Fruit fly (Drosophila melanogaster): ENCODE data around the gene Rpn7.

The Rpn7 gene

DNA sequence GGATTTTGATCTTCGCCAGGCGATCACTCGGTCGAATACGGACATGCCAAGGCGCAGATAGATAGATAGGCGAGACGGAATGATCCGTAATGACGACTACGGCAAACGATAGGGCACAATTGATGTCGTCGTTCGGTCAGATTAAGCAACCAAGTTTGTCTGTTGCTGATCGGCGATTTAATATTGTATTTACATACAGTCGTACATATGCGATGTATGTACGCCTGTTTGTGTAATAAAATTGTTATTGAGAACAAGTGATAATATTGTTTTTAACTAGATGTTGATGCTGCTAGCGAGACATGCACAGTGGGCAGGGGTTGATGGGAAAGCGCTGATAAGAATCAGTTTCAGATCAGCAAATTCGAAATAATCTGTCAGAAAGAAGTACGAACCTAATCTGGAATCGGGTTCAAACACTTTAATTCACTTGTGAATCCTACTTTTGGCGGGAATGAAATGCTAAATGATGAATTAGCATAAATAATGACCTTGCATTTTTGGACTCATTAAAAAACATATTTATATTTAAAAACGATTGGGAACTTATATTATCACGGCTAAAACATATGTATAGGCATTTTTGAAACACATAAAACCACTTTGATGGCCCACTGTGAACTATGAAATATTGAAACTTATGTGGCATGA, 6.4 kb downstream of the Rpn7 start (continued):
- no peak for TF ChIP-seq pan (optimal IDR thresholded peaks at IDR 0.05)
- TF ChIP-seq pan (GFP tag; optimal IDR thresholded peaks at IDR 0.05 in 1 of 2, IDR thresholded peaks at IDR 0.05 in 1 of 2) = no peak
- peak; percentile 46 for TF ChIP-seq gem (tag; optimal IDR thresholded peaks at IDR 0.05)
- peak; percentile 6 for TF ChIP-seq CG16815 (GFP tag; optimal IDR thresholded peaks at IDR 0.05)
- no peak for TF ChIP-seq CG16813 (GFP tag; IDR thresholded peaks at IDR 0.05; ENCODE audit: partially characterized antibody)
- TF ChIP-seq CG2120 (GFP tag; optimal IDR thresholded peaks at IDR 0.05) = peak; percentile 4
- no peak for TF ChIP-seq peb (GFP tag; IDR thresholded peaks at IDR 0.05)
- TF ChIP-seq CG8281 (tag; optimal IDR thresholded peaks at IDR 0.05) = no peak
- no peak for TF ChIP-seq hkb (optimal IDR thresholded peaks at IDR 0.05)
- TF ChIP-seq hkb (GFP tag; IDR thresholded peaks at IDR 0.05) = 0 out of 2 replicates have a peak, but pooled peaks have one; percentile 16
- no peak for TF ChIP-seq CG2202 (tag; optimal IDR thresholded peaks at IDR 0.05)
- TF ChIP-seq BtbVII (GFP tag; optimal IDR thresholded peaks at IDR 0.05) = no peak
- TF ChIP-seq bcd (GFP tag; optimal IDR thresholded peaks at IDR 0.05) = peak; percentile 12
- TF ChIP-seq Chrac-16 (GFP tag; optimal IDR thresholded peaks at IDR 0.05) = peak; percentile 2
- peak; percentile 36 for TF ChIP-seq Med (GFP tag)
- TF ChIP-seq bigmax (GFP tag; optimal IDR thresholded peaks at IDR 0.05) = no peak
- TF ChIP-seq CG17568 (GFP tag; optimal IDR thresholded peaks at IDR 0.05) = no peak
- 0 out of 2 replicates have a peak, but pooled peaks have one; percentile 6 for TF ChIP-seq Ada2b (GFP tag; IDR thresholded peaks at IDR 0.05)
- peak; percentile 20 for TF ChIP-seq Ssrp (tag; optimal IDR thresholded peaks at IDR 0.05)
- TF ChIP-seq sens (GFP tag) = peak; percentile 66
- TF ChIP-seq vnd (GFP tag; IDR thresholded peaks at IDR 0.05; ENCODE audit: partially characterized antibody) = no peak
- TF ChIP-seq CG30020 (tag; optimal IDR thresholded peaks at IDR 0.05) = no peak
- peak in 1 of 2 experiments; percentile 2 for TF ChIP-seq Hr51 (GFP tag; optimal IDR thresholded peaks at IDR 0.05)
- TF ChIP-seq disco-r (GFP tag; optimal IDR thresholded peaks at IDR 0.05) = no peak
- no peak for TF ChIP-seq Blimp-1 (GFP tag; optimal IDR thresholded peaks at IDR 0.05)
- TF ChIP-seq CG13296 (GFP tag; optimal IDR thresholded peaks at IDR 0.05) = peak; percentile 1
- TF ChIP-seq CG15514 (GFP tag; optimal IDR thresholded peaks at IDR 0.05) = peak; percentile 24
- peak in 1 of 2 experiments; percentile 3 for TF ChIP-seq Pdp1 (GFP tag; optimal IDR thresholded peaks at IDR 0.05)
- TF ChIP-seq sc (optimal IDR thresholded peaks at IDR 0.05) = no peak
- TF ChIP-seq sc (GFP tag; optimal IDR thresholded peaks at IDR 0.05) = no peak
- no peak for TF ChIP-seq CG1832 (GFP tag; optimal IDR thresholded peaks at IDR 0.05)
- no peak for TF ChIP-seq Mad (GFP tag; optimal IDR thresholded peaks at IDR 0.05)
- TF ChIP-seq Dref (GFP tag; IDR thresholded peaks at IDR 0.05) = no peak
- TF ChIP-seq D19A (tag; optimal IDR thresholded peaks at IDR 0.05) = no peak
- TF ChIP-seq bab2 (GFP tag; optimal IDR thresholded peaks at IDR 0.05) = no peak
- peak; percentile 15 for TF ChIP-seq CG9727 (GFP tag; optimal IDR thresholded peaks at IDR 0.05)
- TF ChIP-seq ERR (GFP tag; optimal IDR thresholded peaks at IDR 0.05) = no peak
- no peak for TF ChIP-seq sug (tag; optimal IDR thresholded peaks at IDR 0.05)
- TF ChIP-seq CG14667 (GFP tag; IDR thresholded peaks at IDR 0.05) = no peak
- TF ChIP-seq Eip74EF (GFP tag; optimal IDR thresholded peaks at IDR 0.05) = no peak
- TF ChIP-seq CG3281 (GFP tag; optimal IDR thresholded peaks at IDR 0.05) = no peak
- TF ChIP-seq CG16779 (GFP tag; IDR thresholded peaks at IDR 0.05) = no peak
- TF ChIP-seq CG14441 (GFP tag; IDR thresholded peaks at IDR 0.05) = peak; percentile 15; the same call in 1 of the 2 replicates
- TF ChIP-seq bsh (GFP tag; optimal IDR thresholded peaks at IDR 0.05) = no peak
- peak; percentile 9 for TF ChIP-seq CG18599 (GFP tag; optimal IDR thresholded peaks at IDR 0.05)
- TF ChIP-seq HmgD (GFP tag; optimal IDR thresholded peaks at IDR 0.05) = no peak
- TF ChIP-seq CG34422 (GFP tag; IDR thresholded peaks at IDR 0.05) = no peak
- no peak for TF ChIP-seq CG15479 (GFP tag; optimal IDR thresholded peaks at IDR 0.05)
- TF ChIP-seq dysf (GFP tag; IDR thresholded peaks at IDR 0.05) = no peak
- no peak for TF ChIP-seq ap (GFP tag; IDR thresholded peaks at IDR 0.05)
